Worm (Caenorhabditis elegans) whole organism, L2 larva: ENCODE data around the gene F52E1.14.

Experiments
- C34F6.9 ChIP-seq: fragments of 150-350 bp; optimal IDR thresholded peaks from 2 replicates; lab custom pipeline; 2014; ENCODE audit warnings: missing biosample characterization, missing genetic modification characterization
- Y55F3AM.14 ChIP-seq: fragments of 200-800 bp; sonication (Bioruptor generic); optimal IDR thresholded peaks from 2 replicates; lab custom pipeline; 2018; ENCODE audit warnings: mild to moderate bottlenecking, missing genetic modification characterization, missing compliant biosample characterization
- ZK546.5 ChIP-seq: sonication (generic microtip); optimal IDR thresholded peaks from 2 replicates; lab custom pipeline; 2017; ENCODE audit warnings: missing biosample characterization, missing genetic modification characterization
- aly-2 ChIP-seq: fragments of 150-350 bp; optimal IDR thresholded peaks from 2 replicates; lab custom pipeline; 2014; ENCODE audit warnings: missing biosample characterization, missing genetic modification characterization
- ama-1 ChIP-seq: fragments of 150-350 bp; optimal IDR thresholded peaks from 2 replicates; lab custom pipeline; 2018; ENCODE audit warnings: inconsistent platforms
- blmp-1 ChIP-seq: sonication (generic microtip); optimal IDR thresholded peaks from 2 replicates; lab custom pipeline; 2017; ENCODE audit warnings: missing genetic modification characterization, mild to moderate bottlenecking, missing compliant biosample characterization, antibody characterized with exemption, moderate library complexity; ENCODE audit not compliant: insufficient read depth
- ceh-16 ChIP-seq: fragments of 150-350 bp; optimal IDR thresholded peaks from 2 replicates; lab custom pipeline; 2014; ENCODE audit warnings: missing biosample characterization, missing genetic modification characterization
- ceh-82 ChIP-seq: fragments of 150-350 bp; optimal IDR thresholded peaks from 2 replicates; lab custom pipeline; 2014; ENCODE audit warnings: missing biosample characterization, missing genetic modification characterization
- crh-2 ChIP-seq: sonication (generic microtip); optimal IDR thresholded peaks from 2 replicates; lab custom pipeline; 2017; ENCODE audit warnings: missing biosample characterization, missing genetic modification characterization
- egl-27 ChIP-seq: sonication (generic microtip); optimal IDR thresholded peaks from 3 replicates; lab custom pipeline; 2017; ENCODE audit warnings: missing biosample characterization, missing genetic modification reagents, missing genetic modification characterization
- elt-1 ChIP-seq: fragments of 150-350 bp; optimal IDR thresholded peaks from 2 replicates; lab custom pipeline; 2014; ENCODE audit warnings: missing biosample characterization, missing genetic modification characterization
- elt-3 ChIP-seq: sonication (generic microtip); optimal IDR thresholded peaks from 2 replicates; lab custom pipeline; 2017; ENCODE audit warnings: missing biosample characterization, missing genetic modification characterization
- fos-1 ChIP-seq: fragments of 150-350 bp; optimal IDR thresholded peaks from 2 replicates; lab custom pipeline; 2014; ENCODE audit warnings: missing biosample characterization, missing genetic modification characterization
- lin-11 ChIP-seq: fragments of 150-350 bp; sonication (generic microtip); optimal IDR thresholded peaks from 2 replicates; lab custom pipeline; 2014; ENCODE audit warnings: missing biosample characterization, missing genetic modification characterization, inconsistent platforms, mixed read lengths
- lin-13 ChIP-seq: fragments of 150-350 bp; optimal IDR thresholded peaks from 2 replicates; lab custom pipeline; 2014; ENCODE audit warnings: missing biosample characterization, missing genetic modification reagents, missing genetic modification characterization
- lin-39 ChIP-seq: fragments of 150-350 bp; optimal IDR thresholded peaks from 2 replicates; lab custom pipeline; 2014; ENCODE audit warnings: missing biosample characterization, missing genetic modification reagents, missing genetic modification characterization
- lsy-2 ChIP-seq, 2 experiments: fragments of 150-350 bp in 1 of 2; sonication (generic microtip) in 1 of 2; optimal IDR thresholded peaks; 2 replicates each; lab custom pipeline; 2014 to 2017; ENCODE audit warnings: missing biosample characterization in 2 of 2, missing genetic modification characterization in 2 of 2
- mbf-1 ChIP-seq: sonication (generic microtip); optimal IDR thresholded peaks from 2 replicates; lab custom pipeline; 2017; ENCODE audit warnings: missing biosample characterization, missing genetic modification characterization
- mdl-1 ChIP-seq, 2 experiments: fragments of 150-350 bp in 1 of 2; sonication (generic microtip) in 1 of 2; optimal IDR thresholded peaks; 2 replicates each; lab custom pipeline; 2017; ENCODE audit warnings: missing biosample characterization in 2 of 2, missing genetic modification characterization in 2 of 2
- nhr-11 ChIP-seq: fragments of 150-350 bp; optimal IDR thresholded peaks from 2 replicates; lab custom pipeline; 2014; ENCODE audit warnings: missing biosample characterization, missing genetic modification characterization
- nhr-12 ChIP-seq: fragments of 150-350 bp; optimal IDR thresholded peaks from 2 replicates; lab custom pipeline; 2014; ENCODE audit warnings: missing biosample characterization, missing genetic modification characterization
- nhr-129 ChIP-seq: fragments of 150-350 bp; optimal IDR thresholded peaks from 2 replicates; lab custom pipeline; 2014; ENCODE audit warnings: missing biosample characterization, missing genetic modification characterization
- nhr-25 ChIP-seq: fragments of 150-350 bp; sonication (generic microtip); optimal IDR thresholded peaks from 3 replicates; lab custom pipeline; 2014; ENCODE audit warnings: missing biosample characterization, missing genetic modification characterization
- nhr-6 ChIP-seq: fragments of 150-350 bp; optimal IDR thresholded peaks from 2 replicates; lab custom pipeline; 2014; ENCODE audit warnings: missing biosample characterization, missing genetic modification characterization
- nhr-77 ChIP-seq: fragments of 150-350 bp; optimal IDR thresholded peaks from 2 replicates; lab custom pipeline; 2014; ENCODE audit warnings: missing biosample characterization, missing genetic modification characterization
- peb-1 ChIP-seq: fragments of 150-350 bp; optimal IDR thresholded peaks from 2 replicates; lab custom pipeline; 2014; ENCODE audit warnings: missing biosample characterization, missing genetic modification characterization
- sma-9 ChIP-seq, 2 experiments: fragments of 150-350 bp in 1 of 2; sonication (generic microtip) in 1 of 2; optimal IDR thresholded peaks; 2 replicates each; lab custom pipeline; 2014 to 2016; ENCODE audit warnings: missing genetic modification characterization in 2 of 2, mild to moderate bottlenecking in 1 of 2, missing biosample characterization in 1 of 2, missing compliant biosample characterization in 1 of 2, missing genetic modification reagents in 1 of 2, moderate library complexity in 1 of 2
- snpc-4 ChIP-seq: fragments of 150-350 bp; optimal IDR thresholded peaks from 2 replicates; lab custom pipeline; 2014; ENCODE audit warnings: missing biosample characterization, missing genetic modification characterization
- unc-55 ChIP-seq: fragments of 150-350 bp; sonication (generic microtip); optimal IDR thresholded peaks from 3 replicates; lab custom pipeline; 2014; ENCODE audit warnings: missing biosample characterization, missing genetic modification reagents, missing genetic modification characterization
- unc-62 ChIP-seq: fragments of 150-350 bp; optimal IDR thresholded peaks from 2 replicates; lab custom pipeline; 2014; ENCODE audit warnings: missing biosample characterization, missing genetic modification reagents, missing genetic modification characterization
- ztf-1 ChIP-seq: fragments of 200-800 bp; sonication (Bioruptor generic); conservative IDR thresholded peaks from 2 replicates; pipeline ENCODE4 v1.3.6; 2022; ENCODE audit warnings: missing genetic modification characterization, missing compliant biosample characterization
- ztf-11 ChIP-seq: sonication (generic microtip); optimal IDR thresholded peaks from 2 replicates; lab custom pipeline; 2017; ENCODE audit warnings: missing biosample characterization, missing genetic modification characterization

The F52E1.14 gene

ce11 chrV:8415113-8415530 is 31.4 kb downstream of the F52E1.14 start:
- TF ChIP-seq ZK546.5 (tag; lab: Kevin White, UChicago): no peak
- no peak for TF ChIP-seq C34F6.9
- TF ChIP-seq elt-3 (tag; lab: Kevin White, UChicago): no peak
- TF ChIP-seq elt-1 (tag; lab: Kevin White, UChicago): no peak
- no peak for TF ChIP-seq lin-11 (tag; lab: Kevin White, UChicago)
- TF ChIP-seq nhr-25: no peak
- no peak for TF ChIP-seq mdl-1 (tag; optimal IDR thresholded peaks at IDR 0.05; lab: Kevin White, UChicago)
- no peak for TF ChIP-seq lin-39
- no peak for TF ChIP-seq aly-2 (tag; lab: Kevin White, UChicago)
- no peak for TF ChIP-seq snpc-4
- no peak for TF ChIP-seq ztf-11

DNA sequence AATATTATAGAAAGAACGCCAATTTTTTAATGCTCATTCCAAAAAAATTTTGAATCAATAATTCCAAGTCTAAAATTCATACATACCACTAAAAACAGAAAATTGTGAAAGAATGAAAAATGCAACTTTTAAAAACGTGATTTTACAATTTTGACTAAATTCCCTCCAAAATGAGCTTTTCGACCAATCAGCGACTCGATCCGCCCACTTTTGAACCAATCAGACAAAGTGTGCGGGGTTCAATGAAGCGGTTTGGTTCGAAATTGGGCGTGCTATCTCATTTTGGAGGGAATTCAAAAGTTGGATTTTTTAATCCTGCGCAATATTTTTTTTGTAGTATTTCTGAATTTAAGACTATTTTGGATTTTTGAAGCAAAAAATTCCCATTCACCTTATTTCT is 33.5 kb downstream of the F52E1.14 start:
- TF ChIP-seq nhr-11 (tag; lab: Kevin White, UChicago): no peak
- TF ChIP-seq snpc-4: no peak
- no peak for TF ChIP-seq Y55F3AM.14 (GFP tag; lab: Kevin White, UChicago)
- no peak for TF ChIP-seq ztf-1
- no peak for TF ChIP-seq ama-1 (lab: Kevin White, UChicago)
- TF ChIP-seq mbf-1 (tag; lab: Kevin White, UChicago): no peak
- TF ChIP-seq lin-11 (tag; lab: Kevin White, UChicago): no peak
- TF ChIP-seq blmp-1 (tag; lab: Kevin White, UChicago): no peak
- no peak for TF ChIP-seq lin-13 (GFP tag; lab: Kevin White, UChicago)
- TF ChIP-seq elt-3 (tag; lab: Kevin White, UChicago): no peak
- no peak for TF ChIP-seq fos-1 (tag; lab: Kevin White, UChicago)
- TF ChIP-seq unc-55 (GFP tag; lab: Kevin White, UChicago): no peak
- no peak for TF ChIP-seq egl-27
- TF ChIP-seq lsy-2 (tag; optimal IDR thresholded peaks at IDR 0.05; lab: Kevin White, UChicago): no peak
- no peak for TF ChIP-seq aly-2 (tag; lab: Kevin White, UChicago)
- no peak for TF ChIP-seq lin-39
- no peak for TF ChIP-seq nhr-6
- no peak for TF ChIP-seq unc-62 (GFP tag; lab: Kevin White, UChicago)
- no peak for TF ChIP-seq ceh-82 (tag; lab: Kevin White, UChicago)

DNA sequence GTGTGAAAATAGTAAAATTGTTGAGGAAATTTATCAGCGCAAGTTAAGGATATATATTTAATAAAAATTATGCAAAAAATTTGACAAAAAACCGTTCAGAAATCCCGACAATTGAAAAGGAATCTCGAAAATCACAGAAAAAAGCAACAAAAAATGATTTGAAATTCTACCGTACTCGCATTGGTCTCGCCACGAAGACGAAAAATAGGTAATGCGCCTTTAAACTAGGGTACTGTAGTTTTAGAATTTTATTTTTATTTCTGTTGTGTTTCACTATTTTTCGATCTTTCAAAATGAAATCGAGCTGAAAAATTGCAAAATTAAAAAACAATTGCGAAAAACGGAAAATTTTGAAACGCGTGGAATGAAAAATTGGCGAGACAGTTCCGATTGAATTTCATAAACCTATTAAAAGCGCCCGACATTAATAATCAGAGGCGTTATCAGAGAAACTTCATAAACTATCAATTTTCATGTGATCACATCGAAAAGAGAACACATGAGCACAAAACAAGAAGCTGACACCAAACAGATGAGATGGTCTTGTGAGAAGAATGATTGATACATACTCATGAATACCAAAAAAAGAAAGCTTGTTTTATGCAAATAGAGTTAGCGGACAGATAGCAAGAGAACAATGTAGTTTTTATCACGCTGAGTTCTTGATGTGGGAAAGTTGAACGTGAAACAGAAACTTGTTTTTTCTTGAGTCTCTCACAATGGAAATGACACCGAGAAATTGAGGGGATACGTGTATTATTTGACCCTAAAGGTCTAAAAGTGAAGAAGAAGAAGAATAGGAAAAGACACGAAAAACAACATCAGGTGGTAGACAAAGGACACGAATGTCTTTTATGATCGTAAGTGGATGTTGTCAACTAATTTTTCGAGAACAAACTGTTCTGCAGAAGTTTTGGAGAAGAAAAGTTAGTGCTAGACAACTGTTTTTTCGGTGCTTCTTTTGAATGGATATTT is 41.4 kb downstream of the F52E1.14 start:
- TF ChIP-seq nhr-77 (no peak), sma-9 (GFP tag; optimal IDR thresholded peaks at IDR 0.05; lab: Kevin White, UChicago) (peak; percentile 70), sma-9 (tag; optimal IDR thresholded peaks at IDR 0.05; lab: Kevin White, UChicago) (no peak), ceh-16 (tag; lab: Kevin White, UChicago) (no peak), nhr-12 (no peak), crh-2 (tag; lab: Kevin White, UChicago) (peak; percentile 41), peb-1 (tag; lab: Kevin White, UChicago) (no peak), nhr-25 (peak; percentile 35), fos-1 (tag; lab: Kevin White, UChicago) (peak; percentile 92), nhr-129 (tag; lab: Kevin White, UChicago) (peak; percentile 15), lsy-2 (tag; optimal IDR thresholded peaks at IDR 0.05; lab: Kevin White, UChicago) (no peak)

ce11 chrV:8426210-8426609 is 42.5 kb downstream of the F52E1.14 start:
- no peak for TF ChIP-seq snpc-4
- TF ChIP-seq unc-55 (GFP tag; lab: Kevin White, UChicago): peak; percentile 25
- no peak for TF ChIP-seq ZK546.5 (tag; lab: Kevin White, UChicago)
- peak; percentile 58 for TF ChIP-seq C34F6.9
- no peak for TF ChIP-seq ama-1 (lab: Kevin White, UChicago)
